Fruit fly (Drosophila melanogaster) S2 (cell line): Measurements from ENCODE around the gene CG16713.

Source experiments
- CG8478 ChIP-seq: fragments of >200 bp; optimal IDR thresholded peaks from 2 replicates; lab custom pipeline; 2018
- CTCF ChIP-seq, 2 experiments: fragments of >200 bp; optimal IDR thresholded peaks; 2 replicates each; lab custom pipeline; 2018

The CG16713 gene

dm6 chr2L:3681338-3681737 is 13.9 kb downstream of the CG16713 start:
- no peak for TF ChIP-seq CTCF (optimal IDR thresholded peaks at IDR 0.05; lab: Kevin White, UChicago)
- TF ChIP-seq CG8478 (lab: Kevin White, UChicago), result no peak

dm6 chr2L:3675770-3676169 is 19.4 kb downstream of the CG16713 start:
- TF ChIP-seq CG8478 (lab: Kevin White, UChicago) (no peak), CTCF (optimal IDR thresholded peaks at IDR 0.05; lab: Kevin White, UChicago) (no peak)

- TF ChIP-seq CTCF (optimal IDR thresholded peaks at IDR 0.05; lab: Kevin White, UChicago) (no peak), CG8478 (lab: Kevin White, UChicago) (no peak)
Measured at dm6 chr2L:3670481-3670880, 24.7 kb downstream of the CG16713 start, which contains the start of gene Sfp24Bc. TSS of gene Sfp24Bc (minus strand) at chr2L:3670581.

dm6 chr2L:3669675-3670074 is 25.5 kb downstream of the CG16713 start, which contains the start of gene Sfp24Bb:
TSS of gene Sfp24Bb (minus strand) at chr2L:3669775.
- no peak for TF ChIP-seq CG8478 (lab: Kevin White, UChicago)
- TF ChIP-seq CTCF (optimal IDR thresholded peaks at IDR 0.05; lab: Kevin White, UChicago), result no peak

- no peak for TF ChIP-seq CTCF (optimal IDR thresholded peaks at IDR 0.05; lab: Kevin White, UChicago)
- TF ChIP-seq CG8478 (lab: Kevin White, UChicago), result no peak
Measured at dm6 chr2L:3669034-3669433, 26.2 kb downstream of the CG16713 start, which contains the start of gene Sfp24Bd. TSS of gene Sfp24Bd (minus strand) at chr2L:3669134.

- TF ChIP-seq CTCF (optimal IDR thresholded peaks at IDR 0.05; lab: Kevin White, UChicago), result no peak
- no peak for TF ChIP-seq CG8478 (lab: Kevin White, UChicago)
Measured at dm6 chr2L:3668451-3668850, 26.8 kb downstream of the CG16713 start, which contains the start of gene Sfp24Ba. TSS of gene Sfp24Ba (minus strand) at chr2L:3668551.

- TF ChIP-seq CTCF (optimal IDR thresholded peaks at IDR 0.05; lab: Kevin White, UChicago) (peak in 1 of 2 experiments; percentile 18), CG8478 (lab: Kevin White, UChicago) (no peak)
Measured at dm6 chr2L:3662307-3662795, 32.9 kb downstream of the CG16713 start, which contains the start of gene Drgx. TSS of gene Drgx (plus strand) at chr2L:3662745.

- TF ChIP-seq CTCF (optimal IDR thresholded peaks at IDR 0.05; lab: Kevin White, UChicago), result peak; percentile 98 to 99
- no peak for TF ChIP-seq CG8478 (lab: Kevin White, UChicago)
Measured at dm6 chr2L:3657349-3658142, 37.7 kb downstream of the CG16713 start.

- TF ChIP-seq CTCF (optimal IDR thresholded peaks at IDR 0.05; lab: Kevin White, UChicago) (no peak), CG8478 (lab: Kevin White, UChicago) (no peak)
Measured at dm6 chr2L:3656667-3657066, 38.5 kb downstream of the CG16713 start, which contains the start of gene for. TSS of gene for (minus strand) at chr2L:3656953.

- TF ChIP-seq CTCF (optimal IDR thresholded peaks at IDR 0.05; lab: Kevin White, UChicago) (no peak), CG8478 (lab: Kevin White, UChicago) (no peak)
Measured at dm6 chr2L:3655698-3656105, 39.5 kb downstream of the CG16713 start.

dm6 chr2L:3654956-3655618 is 40.1 kb downstream of the CG16713 start:
- TF ChIP-seq CTCF (optimal IDR thresholded peaks at IDR 0.05; lab: Kevin White, UChicago) (no peak), CG8478 (lab: Kevin White, UChicago) (no peak)

dm6 chr2L:3648173-3648972 is 46.8 kb downstream of the CG16713 start:
- TF ChIP-seq CTCF (optimal IDR thresholded peaks at IDR 0.05; lab: Kevin White, UChicago), result no peak
- TF ChIP-seq CG8478 (lab: Kevin White, UChicago), result no peak

dm6 chr2L:3647521-3648172 is 47.6 kb downstream of the CG16713 start:
- TF ChIP-seq CG8478 (lab: Kevin White, UChicago) (no peak), CTCF (optimal IDR thresholded peaks at IDR 0.05; lab: Kevin White, UChicago) (no peak)
